Worm (Caenorhabditis elegans): ENCODE measurements around the gene B0252.1.

B0252.1 gene

DNA sequence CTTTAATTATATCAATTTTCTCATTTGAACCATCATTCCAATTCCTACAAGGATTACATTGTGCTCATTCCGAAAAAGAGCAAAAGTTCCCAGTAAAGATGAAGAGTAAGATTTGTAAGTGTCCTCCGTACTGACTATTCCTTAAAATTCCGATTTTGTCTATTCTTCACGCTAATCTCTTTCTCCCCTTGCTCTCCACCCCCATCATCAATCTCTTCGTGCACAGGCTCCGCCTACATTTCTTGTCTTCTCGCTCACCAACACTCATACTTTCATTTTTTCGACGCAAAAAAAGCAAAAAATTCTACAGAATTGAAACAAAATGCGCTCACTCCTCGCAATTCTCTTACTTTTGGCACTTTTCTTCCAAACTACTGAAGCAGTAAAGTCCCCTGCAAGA lies 3.6 kb upstream of the B0252.1 start, which contains the start of gene B0252.8:
Gene B0252.8, plus strand, starts transcription at position 292 of the 400 bp plus-strand sequence.
- no peak for TF ChIP-seq snpc-3.4 (tag; optimal IDR thresholded peaks at IDR 0.05)
- no peak for TF ChIP-seq ccch-3 (GFP tag; optimal IDR thresholded peaks at IDR 0.05)
- TF ChIP-seq rpc-1 (optimal IDR thresholded peaks at IDR 0.05) = no peak
- no peak for TF ChIP-seq rpc-1 (tag; optimal IDR thresholded peaks at IDR 0.05)
- TF ChIP-seq ceh-79 (tag; optimal IDR thresholded peaks at IDR 0.05) = no peak
- no peak for TF ChIP-seq bed-2 (GFP tag; IDR thresholded peaks at IDR 0.05)
- TF ChIP-seq F49E8.2 (tag; optimal IDR thresholded peaks at IDR 0.05; ENCODE audit: insufficient read depth) = no peak
- TF ChIP-seq die-1 (tag; optimal IDR thresholded peaks at IDR 0.05) = no peak
- no peak for TF ChIP-seq F23B12.7 (tag; optimal IDR thresholded peaks at IDR 0.05; ENCODE audit: insufficient read depth)
- TF ChIP-seq dox-1 (GFP tag; IDR thresholded peaks at IDR 0.05) = no peak
- TF ChIP-seq ceh-100 (GFP tag; IDR thresholded peaks at IDR 0.05) = no peak
- TF ChIP-seq aptf-2 (GFP tag; conservative IDR thresholded peaks at IDR 0.05) = no peak
- no peak for TF ChIP-seq nhr-90 (tag; optimal IDR thresholded peaks at IDR 0.05)
- TF ChIP-seq D2030.7 (GFP tag; IDR thresholded peaks at IDR 0.05) = no peak
- no peak for TF ChIP-seq hmg-20 (GFP tag; IDR thresholded peaks at IDR 0.05)
- no peak for TF ChIP-seq lin-54 (GFP tag; optimal IDR thresholded peaks at IDR 0.05)

DNA sequence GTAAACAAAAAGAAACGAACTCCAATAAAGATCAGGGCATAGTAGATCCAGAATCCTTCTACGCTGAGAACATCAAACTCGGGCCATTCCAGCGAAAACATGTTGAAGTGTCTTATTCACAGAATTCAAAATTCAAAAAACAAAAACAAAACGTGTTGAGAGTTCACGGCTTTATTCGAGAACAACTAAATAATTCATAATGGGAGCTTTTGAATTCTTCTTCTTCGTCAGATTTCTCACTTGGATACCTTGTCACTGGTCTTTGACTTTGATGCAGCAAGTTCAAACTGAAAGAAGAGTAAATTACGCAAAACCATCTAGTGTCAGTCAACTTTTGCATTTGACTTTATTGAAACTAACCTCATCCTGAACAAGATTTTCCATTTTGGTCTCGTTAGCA lies 1.8 kb upstream of the B0252.1 start, which contains the start of gene B0252.11:
Gene B0252.11, minus strand, starts transcription at position 101 of the 400 bp plus-strand sequence.
- TF ChIP-seq cebp-1 (GFP tag; IDR thresholded peaks at IDR 0.05) (no peak), cebp-1 (tag; optimal IDR thresholded peaks at IDR 0.05) (no peak), dox-1 (GFP tag; IDR thresholded peaks at IDR 0.05) (no peak), K12H6.12 (tag; optimal IDR thresholded peaks at IDR 0.05) (no peak), ceh-91 (GFP tag; IDR thresholded peaks at IDR 0.05) (no peak), rec-8 (tag; optimal IDR thresholded peaks at IDR 0.05) (no peak), lin-54 (GFP tag; optimal IDR thresholded peaks at IDR 0.05) (no peak), rcor-1 (GFP tag; IDR thresholded peaks at IDR 0.05) (no peak), Y95B8A.8 (GFP tag; IDR thresholded peaks at IDR 0.05) (no peak), D2030.7 (GFP tag; IDR thresholded peaks at IDR 0.05) (no peak)

DNA sequence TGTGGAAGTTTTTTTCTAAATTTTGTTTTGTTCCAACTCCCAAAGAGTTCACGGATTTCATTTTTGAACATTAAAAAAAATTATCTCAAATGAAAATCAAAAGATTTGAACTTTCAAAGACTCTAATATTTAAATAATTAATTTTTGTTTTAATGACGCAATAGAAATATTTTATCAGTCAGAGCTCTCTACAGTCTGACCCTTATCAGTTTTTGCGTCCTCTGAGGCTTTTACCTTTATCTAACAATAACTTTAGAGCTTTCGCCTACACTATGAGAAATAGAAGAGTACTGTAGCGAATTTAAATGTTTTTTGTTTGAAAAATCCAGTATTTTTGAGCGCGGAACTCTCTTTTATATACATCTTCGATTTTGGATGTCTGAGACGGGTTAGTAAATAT lies 618 bp upstream of the B0252.1 start, which contains the start of gene B0252.5:
Gene B0252.5, minus strand, starts transcription at position 17 of the 400 bp plus-strand sequence.
- TF ChIP-seq B0035.1 (tag; optimal IDR thresholded peaks at IDR 0.05) (no peak), lsl-1 (GFP tag; optimal IDR thresholded peaks at IDR 0.05) (no peak), dpff-1 (tag; optimal IDR thresholded peaks at IDR 0.05) (no peak), Y67H2A.10 (GFP tag; conservative IDR thresholded peaks at IDR 0.05) (no peak), ztf-18 (tag; optimal IDR thresholded peaks at IDR 0.05) (no peak), mxl-1 (tag; optimal IDR thresholded peaks at IDR 0.05) (no peak), hlh-26 (GFP tag; conservative IDR thresholded peaks at IDR 0.05) (no peak), nhr-80 (tag; optimal IDR thresholded peaks at IDR 0.05) (no peak), mes-4 (tag; optimal IDR thresholded peaks at IDR 0.05) (no peak), rcor-1 (GFP tag; IDR thresholded peaks at IDR 0.05) (no peak), attf-6 (GFP tag; IDR thresholded peaks at IDR 0.05) (no peak)

DNA sequence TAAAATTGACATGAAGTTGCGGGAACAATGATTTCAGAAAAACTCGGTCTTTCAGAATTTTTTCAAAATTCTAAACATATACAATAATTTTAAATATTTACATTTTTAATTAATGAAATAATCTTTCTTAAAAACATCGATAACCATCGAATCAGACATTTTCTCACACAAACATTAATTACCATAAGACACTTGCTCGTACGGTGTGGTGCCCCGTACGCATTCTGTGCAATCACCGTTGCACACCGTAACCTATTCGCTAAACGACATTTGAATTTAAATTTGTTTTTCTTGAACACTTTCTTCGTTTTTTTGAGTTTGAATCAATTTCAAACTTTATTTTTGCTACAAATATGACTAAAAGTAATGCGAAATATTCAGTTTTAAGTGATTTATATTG lies 4.3 kb downstream of the B0252.1 start:
- TF ChIP-seq athp-1 (tag; optimal IDR thresholded peaks at IDR 0.05) (peak; percentile 90), repo-1 (tag; optimal IDR thresholded peaks at IDR 0.05) (no peak), ekl-4 (GFP tag; IDR thresholded peaks at IDR 0.05) (no peak), ztf-18 (tag; optimal IDR thresholded peaks at IDR 0.05) (no peak), hlh-26 (GFP tag; conservative IDR thresholded peaks at IDR 0.05) (no peak), snpc-1.1 (tag; optimal IDR thresholded peaks at IDR 0.05; ENCODE audit: insufficient read depth) (no peak), F49E8.2 (tag; optimal IDR thresholded peaks at IDR 0.05; ENCODE audit: insufficient read depth) (no peak), ztf-6 (GFP tag; IDR thresholded peaks at IDR 0.05) (no peak), lsy-27 (tag; optimal IDR thresholded peaks at IDR 0.05; ENCODE audit: borderline replicate concordance, insufficient read depth) (no peak), lsl-1 (GFP tag; optimal IDR thresholded peaks at IDR 0.05) (peak; percentile 89), nfyb-1 (GFP tag; IDR thresholded peaks at IDR 0.05) (no peak), F33H1.4 (GFP tag; IDR thresholded peaks at IDR 0.05) (peak; percentile 20; the same call in 1 of the 2 replicates), nhr-27 (tag; optimal IDR thresholded peaks at IDR 0.05) (no peak), lag-1 (GFP tag; IDR thresholded peaks at IDR 0.05) (no peak), ceh-91 (GFP tag; IDR thresholded peaks at IDR 0.05) (0 out of 2 replicates have a peak, but pooled peaks have one; percentile 29), F57C9.4 (tag; optimal IDR thresholded peaks at IDR 0.05) (no peak)
